Fruit fly (Drosophila melanogaster) whole organism, embryonic: Measurements from ENCODE around the gene arm.
A peak's percentile ranks its signal among the peaks of the same experiment; 100 is the strongest.

Experiments
- Atf-2 ChIP-seq: fragments of 200-800 bp; sonication (Bioruptor generic); optimal IDR thresholded peaks from 2 replicates; lab custom pipeline; 2016; ENCODE audit warnings: missing biosample characterization, missing genetic modification characterization
- BtbVII ChIP-seq: fragments of 200-800 bp; sonication (Bioruptor generic); optimal IDR thresholded peaks from 3 replicates; lab custom pipeline; 2017; ENCODE audit warnings: missing biosample characterization, mild to moderate bottlenecking, missing genetic modification characterization
- Bteb2 ChIP-seq: fragments of 200-800 bp; sonication (Bioruptor generic); optimal IDR thresholded peaks from 2 replicates; lab custom pipeline; 2016; ENCODE audit warnings: missing biosample characterization, missing genetic modification characterization
- CG10959 ChIP-seq: fragments of 200-800 bp; sonication (Bioruptor generic); IDR thresholded peaks from 2 replicates; pipeline ENCODE4 v1.3.6; 2022; ENCODE audit warnings: missing biosample characterization, missing genetic modification characterization
- CG11085 ChIP-seq: fragments of 200-800 bp; sonication (Bioruptor generic); IDR thresholded peaks from 2 replicates; pipeline ENCODE4 v1.3.6; 2022; ENCODE audit warnings: missing biosample characterization, missing genetic modification characterization
- CG12219 ChIP-seq: fragments of 200-800 bp; sonication (Bioruptor generic); optimal IDR thresholded peaks from 3 replicates; lab custom pipeline; 2018; ENCODE audit warnings: missing biosample characterization, mild to moderate bottlenecking, missing genetic modification characterization
- CG1233 ChIP-seq: fragments of 200-800 bp; sonication (Bioruptor generic); optimal IDR thresholded peaks from 4 replicates; lab custom pipeline; 2018; ENCODE audit warnings: missing biosample characterization, mild to moderate bottlenecking, missing genetic modification characterization
- CG13624 ChIP-seq: fragments of 200-800 bp; sonication (Bioruptor generic); optimal IDR thresholded peaks from 2 replicates; lab custom pipeline; 2016; ENCODE audit warnings: missing biosample characterization, missing genetic modification characterization
- CG15479 ChIP-seq: fragments of 200-800 bp; sonication (Bioruptor generic); optimal IDR thresholded peaks from 3 replicates; lab custom pipeline; 2019; ENCODE audit warnings: missing biosample characterization, mild to moderate bottlenecking, missing genetic modification characterization, moderate library complexity
- CG15601 ChIP-seq: fragments of 200-800 bp; sonication (Bioruptor generic); optimal IDR thresholded peaks from 3 replicates; lab custom pipeline; 2019; ENCODE audit warnings: missing biosample characterization, mild to moderate bottlenecking, missing genetic modification characterization, moderate library complexity
- CG1832 ChIP-seq: fragments of 200-800 bp; sonication (Bioruptor generic); optimal IDR thresholded peaks from 2 replicates; lab custom pipeline; 2017; ENCODE audit warnings: missing biosample characterization, mild to moderate bottlenecking, missing genetic modification characterization, inconsistent platforms
- CG18764 ChIP-seq: fragments of 200-800 bp; sonication (Bioruptor generic); optimal IDR thresholded peaks from 3 replicates; lab custom pipeline; 2016; ENCODE audit warnings: missing biosample characterization, missing genetic modification characterization
- CG2678 ChIP-seq: fragments of 200-800 bp; sonication (Bioruptor generic); optimal IDR thresholded peaks from 3 replicates; lab custom pipeline; 2019; ENCODE audit warnings: missing biosample characterization, mild to moderate bottlenecking, missing genetic modification characterization, moderate library complexity
- CG31441 ChIP-seq: fragments of 200-800 bp; sonication (Bioruptor generic); IDR thresholded peaks from 2 replicates; pipeline ENCODE4 v1.3.6; 2022; ENCODE audit warnings: missing biosample characterization, missing genetic modification characterization
- CG6654 ChIP-seq: fragments of 200-800 bp; sonication (Bioruptor generic); optimal IDR thresholded peaks from 2 replicates; lab custom pipeline; 2017; ENCODE audit warnings: missing biosample characterization, mild to moderate bottlenecking, missing genetic modification characterization
- CG6791 ChIP-seq: fragments of 200-800 bp; sonication (Bioruptor generic); IDR thresholded peaks from 3 replicates; pipeline ENCODE4 v1.3.6; 2022; ENCODE audit warnings: missing biosample characterization, missing genetic modification characterization; ENCODE audit not compliant: partially characterized antibody
- CG6854 ChIP-seq: fragments of 200-800 bp; sonication (Bioruptor generic); optimal IDR thresholded peaks from 3 replicates; lab custom pipeline; 2017; ENCODE audit warnings: missing biosample characterization, mild to moderate bottlenecking, missing genetic modification characterization
- CG7963 ChIP-seq: fragments of 200-800 bp; sonication (Bioruptor generic); IDR thresholded peaks from 3 replicates; pipeline ENCODE4 v1.3.6; 2022; ENCODE audit warnings: missing biosample characterization, missing genetic modification characterization; ENCODE audit not compliant: partially characterized antibody
- CG8924 ChIP-seq: fragments of 200-800 bp; optimal IDR thresholded peaks from 3 replicates; lab custom pipeline; 2019; ENCODE audit warnings: missing biosample characterization, mild to moderate bottlenecking, missing genetic modification characterization, moderate library complexity
- CG8944 ChIP-seq: fragments of 200-800 bp; sonication (Bioruptor generic); optimal IDR thresholded peaks from 3 replicates; lab custom pipeline; 2016; ENCODE audit warnings: missing biosample characterization, missing genetic modification characterization
- E2f2 ChIP-seq: fragments of 200-800 bp; sonication (Bioruptor generic); IDR thresholded peaks from 2 replicates; pipeline ENCODE4 v1.3.6; 2022; ENCODE audit warnings: missing biosample characterization, missing genetic modification characterization
- Hey ChIP-seq: fragments of 200-800 bp; sonication (Bioruptor generic); optimal IDR thresholded peaks from 3 replicates; lab custom pipeline; 2018; ENCODE audit warnings: missing biosample characterization, mild to moderate bottlenecking, missing genetic modification characterization
- Hr51 ChIP-seq, 2 experiments: fragments of 200-800 bp; sonication (Bioruptor generic); optimal IDR thresholded peaks; 2 replicates in 1 of 2; 3 replicates in 1 of 2; lab custom pipeline; 2016 to 2018; ENCODE audit warnings: missing biosample characterization in 2 of 2, missing genetic modification characterization in 2 of 2, mild to moderate bottlenecking in 1 of 2, moderate library complexity in 1 of 2
- MTF-1 ChIP-seq: fragments of 200-800 bp; sonication (Bioruptor generic); optimal IDR thresholded peaks from 2 replicates; lab custom pipeline; 2018; ENCODE audit warnings: missing biosample characterization, mild to moderate bottlenecking, missing genetic modification characterization, borderline replicate concordance
- NK7.1 ChIP-seq: fragments of 200-800 bp; sonication (Bioruptor generic); optimal IDR thresholded peaks from 3 replicates; lab custom pipeline; 2016; ENCODE audit warnings: missing biosample characterization, missing genetic modification characterization
- Scr ChIP-seq: fragments of 200-800 bp; sonication (Bioruptor generic); IDR thresholded peaks from 2 replicates; pipeline ENCODE4 v1.3.6; 2022; ENCODE audit warnings: missing biosample characterization, missing genetic modification characterization; ENCODE audit not compliant: partially characterized antibody
- ap ChIP-seq: fragments of 200-800 bp; sonication (Bioruptor generic); IDR thresholded peaks from 2 replicates; pipeline ENCODE4 v1.3.6; 2022; ENCODE audit warnings: missing biosample characterization, missing genetic modification characterization
- caup ChIP-seq: fragments of 200-800 bp; sonication (Bioruptor generic); optimal IDR thresholded peaks from 3 replicates; lab custom pipeline; 2017; ENCODE audit warnings: missing biosample characterization, mild to moderate bottlenecking, missing genetic modification characterization, moderate library complexity; ENCODE audit not compliant: severe bottlenecking
- chif ChIP-seq, 2 experiments: fragments of 200-800 bp; sonication (Bioruptor generic); optimal IDR thresholded peaks; 3 replicates each; lab custom pipeline; 2016; ENCODE audit warnings: missing biosample characterization in 2 of 2, missing genetic modification characterization in 2 of 2
- fd64A ChIP-seq: fragments of 200-800 bp; sonication (Bioruptor generic); optimal IDR thresholded peaks from 3 replicates; lab custom pipeline; 2018; ENCODE audit warnings: missing biosample characterization, mild to moderate bottlenecking, missing genetic modification characterization
- gcm2 ChIP-seq: fragments of 200-800 bp; sonication (Bioruptor generic); optimal IDR thresholded peaks from 2 replicates; lab custom pipeline; 2016; ENCODE audit warnings: missing biosample characterization, missing genetic modification characterization
- gsb-n ChIP-seq: fragments of 200-800 bp; sonication (Bioruptor generic); optimal IDR thresholded peaks from 3 replicates; lab custom pipeline; 2018; ENCODE audit warnings: missing biosample characterization, mild to moderate bottlenecking, missing genetic modification characterization
- hb ChIP-seq: fragments of 200-800 bp; sonication (Bioruptor generic); IDR thresholded peaks from 3 replicates; pipeline ENCODE4 v1.3.6; 2022; ENCODE audit warnings: missing biosample characterization, missing genetic modification characterization; ENCODE audit not compliant: partially characterized antibody
- insv ChIP-seq, 2 experiments: fragments of 200-800 bp; sonication (Bioruptor generic); optimal IDR thresholded peaks; 3 replicates each; lab custom pipeline; 2016 to 2018; ENCODE audit warnings: missing biosample characterization in 2 of 2, missing genetic modification characterization in 2 of 2
- lab ChIP-seq: fragments of 200-800 bp; sonication (Bioruptor generic); optimal IDR thresholded peaks from 3 replicates; lab custom pipeline; 2017; ENCODE audit warnings: missing biosample characterization, missing genetic modification characterization, mild to moderate bottlenecking, moderate library complexity, missing genetic modification reagents
- lov ChIP-seq, 2 experiments: fragments of 200-800 bp in 1 of 2; fragments of >200 bp in 1 of 2; sonication (Bioruptor generic) in 1 of 2; IDR thresholded peaks in 1 of 2; optimal IDR thresholded peaks in 1 of 2; 2 replicates in 1 of 2; 3 replicates in 1 of 2; pipeline versions ENCODE4 v1.3.6 to Lab custom; 2017 to 2022; ENCODE audit warnings: missing biosample characterization in 1 of 2, missing genetic modification characterization in 1 of 2
- nerfin-1 ChIP-seq: fragments of 200-800 bp; sonication (Bioruptor generic); optimal IDR thresholded peaks from 3 replicates; lab custom pipeline; 2019; ENCODE audit warnings: missing biosample characterization, mild to moderate bottlenecking, missing genetic modification characterization, moderate library complexity
- nom ChIP-seq: fragments of 200-800 bp; sonication (Bioruptor generic); optimal IDR thresholded peaks from 2 replicates; lab custom pipeline; 2017; ENCODE audit warnings: missing biosample characterization, missing genetic modification characterization, mild to moderate bottlenecking, moderate library complexity, missing genetic modification reagents
- pb ChIP-seq: fragments of 200-800 bp; sonication (Bioruptor generic); optimal IDR thresholded peaks from 3 replicates; lab custom pipeline; 2016; ENCODE audit warnings: missing biosample characterization, missing genetic modification characterization
- ranshi ChIP-seq: fragments of 200-800 bp; sonication (Bioruptor generic); IDR thresholded peaks from 2 replicates; pipeline ENCODE4 v1.3.6; 2022; ENCODE audit warnings: missing biosample characterization, missing genetic modification characterization
- tio ChIP-seq: fragments of 200-800 bp; sonication (Bioruptor generic); optimal IDR thresholded peaks from 2 replicates; lab custom pipeline; 2017; ENCODE audit warnings: missing biosample characterization, missing genetic modification characterization, inconsistent platforms
- tna ChIP-seq: fragments of 200-800 bp; sonication (Bioruptor generic); IDR thresholded peaks from 2 replicates; pipeline ENCODE4 v1.3.6; 2022; ENCODE audit warnings: missing biosample characterization, missing genetic modification characterization; ENCODE audit not compliant: partially characterized antibody
- trem ChIP-seq: fragments of 200-800 bp; optimal IDR thresholded peaks from 3 replicates; lab custom pipeline; 2019; ENCODE audit warnings: missing biosample characterization, mild to moderate bottlenecking, missing genetic modification characterization, moderate library complexity
- twi ChIP-seq: fragments of 200-800 bp; optimal IDR thresholded peaks from 2 replicates; lab custom pipeline; 2019; ENCODE audit warnings: missing biosample characterization, mild to moderate bottlenecking, missing genetic modification characterization, moderate library complexity
- vnd ChIP-seq: fragments of 200-800 bp; sonication (Bioruptor generic); IDR thresholded peaks from 3 replicates; pipeline ENCODE4 v1.3.6; 2022; ENCODE audit warnings: missing biosample characterization, missing genetic modification characterization; ENCODE audit not compliant: partially characterized antibody
- wdn ChIP-seq: fragments of 200-800 bp; sonication (Bioruptor generic); IDR thresholded peaks from 2 replicates; pipeline ENCODE4 v1.3.6; 2022; ENCODE audit warnings: missing biosample characterization, missing genetic modification characterization
- zf30C ChIP-seq: fragments of 200-800 bp; sonication (Bioruptor generic); optimal IDR thresholded peaks from 3 replicates; lab custom pipeline; 2018; ENCODE audit warnings: missing biosample characterization, mild to moderate bottlenecking, missing genetic modification characterization

The arm gene

dm6 chrX:1877107-1877736 lies 23.2 kb downstream of the arm start, which contains the start of the genes CG14817 and CG14805 (continued):
- TF ChIP-seq CG31441 = peak; percentile 75
- peak; percentile 83 for TF ChIP-seq CG1233 (GFP tag; lab: Kevin White, UChicago)
- TF ChIP-seq CG6854 (GFP tag; lab: Kevin White, UChicago) = peak; percentile 83
- peak; percentile 93 for TF ChIP-seq caup
- peak; percentile 2 for TF ChIP-seq NK7.1 (GFP tag; lab: Kevin White, UChicago)
- TF ChIP-seq gsb-n = peak; percentile 67
- no peak for TF ChIP-seq CG18764
- peak; percentile 68 for TF ChIP-seq CG8924 (tag; lab: Kevin White, UChicago)
- TF ChIP-seq CG1832 = no peak
- TF ChIP-seq lab (GFP tag; lab: Kevin White, UChicago) = peak; percentile 92
- no peak for TF ChIP-seq Atf-2 (GFP tag; lab: Kevin White, UChicago)
- no peak for TF ChIP-seq Hey
- peak; percentile 19; the same call in 1 of the 2 replicates for TF ChIP-seq ranshi (GFP tag; lab: Robert Waterston, UW)
- no peak for TF ChIP-seq CG15479 (GFP tag; lab: Kevin White, UChicago)
- peak; percentile 56 for TF ChIP-seq Scr (GFP tag; lab: Robert Waterston, UW)
- TF ChIP-seq CG10959 (GFP tag; lab: Robert Waterston, UW) = no peak
- TF ChIP-seq BtbVII (GFP tag; lab: Kevin White, UChicago) = peak; percentile 87
- TF ChIP-seq CG11085 (GFP tag; lab: Robert Waterston, UW) = peak; percentile 20; the same call in 1 of the 2 replicates
- TF ChIP-seq hb (GFP tag; lab: Robert Waterston, UW) = no peak
- no peak for TF ChIP-seq wdn (GFP tag; lab: Robert Waterston, UW)
- no peak for TF ChIP-seq ap (GFP tag; lab: Robert Waterston, UW)
- TF ChIP-seq tna (GFP tag; lab: Robert Waterston, UW) = no peak; the same call in 1 of the 2 replicates
- TF ChIP-seq CG7963 (GFP tag; lab: Robert Waterston, UW) = no peak
- no peak for TF ChIP-seq gcm2 (GFP tag; lab: Kevin White, UChicago)
- peak; percentile 30 for TF ChIP-seq CG13624 (GFP tag; lab: Kevin White, UChicago)
- TF ChIP-seq vnd (GFP tag; lab: Robert Waterston, UW) = 0 out of 3 replicates have a peak, but pooled peaks have one; percentile 31
- peak; percentile 73 for TF ChIP-seq fd64A (GFP tag; lab: Kevin White, UChicago)
- peak; percentile 57 for TF ChIP-seq E2f2
- no peak for TF ChIP-seq CG8944 (GFP tag; lab: Kevin White, UChicago)
- peak; percentile 16 for TF ChIP-seq Bteb2 (GFP tag; lab: Kevin White, UChicago)
- no peak for TF ChIP-seq lov (optimal IDR thresholded peaks at IDR 0.05; lab: Kevin White, UChicago)
- TF ChIP-seq lov (GFP tag; IDR thresholded peaks at IDR 0.05; lab: Robert Waterston, UW) = peak; percentile 71; the same call in 1 of the 3 replicates
- no peak for TF ChIP-seq zf30C (GFP tag; lab: Kevin White, UChicago)
- peak; percentile 62 for TF ChIP-seq CG6791
- no peak for TF ChIP-seq CG2678
- TF ChIP-seq nerfin-1 (tag; lab: Kevin White, UChicago) = peak; percentile 65
- peak; percentile 38 for TF ChIP-seq twi (tag; lab: Kevin White, UChicago)
- TF ChIP-seq CG15601 = peak; percentile 74
- TF ChIP-seq tio = no peak
- peak; percentile 2 for TF ChIP-seq pb (GFP tag; lab: Kevin White, UChicago)
- TF ChIP-seq CG6654 = peak; percentile 33
- TF ChIP-seq trem (tag; lab: Kevin White, UChicago) = peak; percentile 88
- peak in 1 of 2 experiments; percentile 5 for TF ChIP-seq chif (GFP tag; optimal IDR thresholded peaks at IDR 0.05; lab: Kevin White, UChicago)
- peak; percentile 79 for TF ChIP-seq CG12219
- TF ChIP-seq nom (GFP tag; lab: Kevin White, UChicago) = peak; percentile 90
- TF ChIP-seq Hr51 (GFP tag; optimal IDR thresholded peaks at IDR 0.05; lab: Kevin White, UChicago) = peak in 1 of 2 experiments; percentile 12
- TF ChIP-seq MTF-1 (GFP tag; lab: Kevin White, UChicago) = peak; percentile 92
- peak in 1 of 2 experiments; percentile 56 for TF ChIP-seq insv (GFP tag; optimal IDR thresholded peaks at IDR 0.05; lab: Kevin White, UChicago)
